Worm (Caenorhabditis elegans) whole organism, mixed stage, embryonic: Measurements from ENCODE around the gene fipr-14.

ENCODE experiments used
- bed-3 ChIP-seq: fragments of 200-800 bp; sonication (Bioruptor generic); optimal IDR thresholded peaks from 3 replicates; lab custom pipeline; 2018; ENCODE audit warnings: mild to moderate bottlenecking, missing genetic modification characterization, moderate library complexity, missing compliant biosample characterization
- ceh-43 ChIP-seq: fragments of 200-800 bp; sonication (Bioruptor generic); optimal IDR thresholded peaks from 2 replicates; lab custom pipeline; 2018; ENCODE audit warnings: mild to moderate bottlenecking, missing genetic modification characterization, moderate library complexity, missing compliant biosample characterization
- ces-1 ChIP-seq: fragments of 150-350 bp; optimal IDR thresholded peaks from 2 replicates; lab custom pipeline; 2014; ENCODE audit warnings: missing biosample characterization, missing genetic modification reagents, missing genetic modification characterization
- hlh-1 ChIP-seq: fragments of 150-350 bp; optimal IDR thresholded peaks from 2 replicates; lab custom pipeline; 2014; ENCODE audit warnings: missing biosample characterization, missing genetic modification reagents, missing genetic modification characterization
- mep-1 ChIP-seq: fragments of 150-350 bp; optimal IDR thresholded peaks from 2 replicates; lab custom pipeline; 2017; ENCODE audit warnings: missing biosample characterization, missing genetic modification reagents, missing genetic modification characterization, inconsistent platforms
- nhr-237 ChIP-seq: fragments of 150-350 bp; optimal IDR thresholded peaks from 2 replicates; lab custom pipeline; 2014; ENCODE audit warnings: missing biosample characterization, missing genetic modification characterization
- unc-39 ChIP-seq: fragments of 150-350 bp; optimal IDR thresholded peaks from 2 replicates; lab custom pipeline; 2014; ENCODE audit warnings: missing biosample characterization, missing genetic modification characterization
- unc-62 ChIP-seq: fragments of 150-350 bp; optimal IDR thresholded peaks from 2 replicates; lab custom pipeline; 2014; ENCODE audit warnings: missing biosample characterization, missing genetic modification reagents, missing genetic modification characterization

- TF ChIP-seq ceh-43 (GFP tag; lab: Kevin White, UChicago) (no peak), mep-1 (no peak), nhr-237 (tag; lab: Kevin White, UChicago) (no peak), unc-62 (GFP tag; lab: Kevin White, UChicago) (no peak), ces-1 (GFP tag; lab: Kevin White, UChicago) (no peak), hlh-1 (tag; lab: Kevin White, UChicago) (no peak), bed-3 (GFP tag; lab: Kevin White, UChicago) (no peak), unc-39 (tag; lab: Kevin White, UChicago) (no peak)
Observed at ce11 chrIV:10902476-10902875, 25.5 kb downstream of the fipr-14 start.
